Worm (Caenorhabditis elegans) whole organism, late embryonic: ENCODE data around the gene Y54B9A.1.

Source experiments
- C08G9.2 ChIP-seq: sonication (generic microtip); optimal IDR thresholded peaks from 2 replicates; lab custom pipeline; 2016; ENCODE audit warnings: mild to moderate bottlenecking, missing genetic modification characterization, moderate library complexity, missing compliant biosample characterization
- ama-1 ChIP-seq: fragments of 150-350 bp; optimal IDR thresholded peaks from 2 replicates; lab custom pipeline; 2014
- dve-1 ChIP-seq: sonication (generic microtip); optimal IDR thresholded peaks from 2 replicates; lab custom pipeline; 2017; ENCODE audit warnings: antibody characterized with exemption, mild to moderate bottlenecking, missing genetic modification characterization, missing compliant biosample characterization
- elt-4 ChIP-seq: sonication (generic microtip); optimal IDR thresholded peaks from 2 replicates; lab custom pipeline; 2016; ENCODE audit warnings: missing genetic modification characterization, missing compliant biosample characterization
- fkh-10 ChIP-seq: fragments of 150-350 bp; optimal IDR thresholded peaks from 2 replicates; lab custom pipeline; 2014; ENCODE audit warnings: missing biosample characterization, missing genetic modification reagents, missing genetic modification characterization
- nfya-1 ChIP-seq: sonication (generic microtip); optimal IDR thresholded peaks from 2 replicates; lab custom pipeline; 2017; ENCODE audit warnings: missing genetic modification characterization, mild to moderate bottlenecking, missing compliant biosample characterization, antibody characterized with exemption, moderate library complexity
- pha-4 ChIP-seq: fragments of 150-350 bp; optimal IDR thresholded peaks from 2 replicates; lab custom pipeline; 2018; ENCODE audit warnings: missing biosample characterization, missing genetic modification reagents, missing genetic modification characterization

DNA sequence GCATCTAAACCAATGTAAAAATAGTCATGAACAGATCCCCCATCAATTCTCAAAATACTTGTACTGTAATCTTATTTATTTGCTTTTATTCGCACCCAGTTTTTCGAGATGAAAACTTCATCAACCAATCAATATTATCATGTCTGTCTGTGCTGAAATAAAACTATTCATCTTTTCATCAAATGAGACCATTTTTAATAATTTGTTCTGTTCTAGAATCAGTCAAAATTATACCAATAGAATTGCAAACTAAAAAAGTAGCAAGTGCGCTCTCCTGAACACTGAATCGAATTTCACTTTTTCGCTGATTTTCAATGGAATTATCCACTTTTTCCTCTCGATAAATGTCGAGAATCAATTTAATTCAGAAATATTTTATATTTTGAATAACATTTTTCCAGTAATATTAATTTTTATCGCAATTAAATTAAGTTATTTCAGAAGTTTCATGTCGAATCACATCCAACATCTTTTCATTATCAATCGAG is 39.4 kb downstream of the Y54B9A.1 start, which contains the start of gene trpp-4:
- no peak for TF ChIP-seq C08G9.2 (tag; lab: Kevin White, UChicago)
- TF ChIP-seq nfya-1 (tag; lab: Kevin White, UChicago) = no peak
- no peak for TF ChIP-seq dve-1 (tag; lab: Kevin White, UChicago)
- TF ChIP-seq fkh-10 = no peak
- no peak for TF ChIP-seq ama-1 (lab: Kevin White, UChicago)
- TF ChIP-seq pha-4 (tag; lab: Kevin White, UChicago) = no peak
- TF ChIP-seq elt-4 (tag; lab: Kevin White, UChicago) = no peak
